Fruit fly (Drosophila melanogaster): ENCODE results near the gene CG15545.

The CG15545 gene

DNA sequence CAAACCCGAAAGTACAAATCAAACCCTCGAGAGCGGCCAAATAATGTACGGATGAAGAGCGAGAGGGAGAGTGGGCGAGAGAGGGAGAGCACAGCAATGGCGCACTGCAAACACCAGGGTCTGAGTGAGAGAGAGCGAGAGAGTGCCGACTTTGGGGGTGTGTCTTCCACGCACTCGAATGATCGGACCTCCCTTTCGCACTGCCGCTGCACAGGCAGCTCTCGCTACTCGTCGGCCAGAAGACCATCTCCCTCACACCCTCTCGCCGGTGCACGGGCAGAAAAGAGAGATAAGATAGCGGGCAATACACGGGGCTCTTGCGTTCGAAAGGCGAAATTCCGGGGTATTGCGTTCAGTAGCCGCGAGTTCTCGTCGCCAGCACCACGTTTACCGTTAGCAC is 40.3 kb upstream of the CG15545 start, which contains the start of gene Ptx1 (continued):
- TF ChIP-seq CG4854 (GFP tag; optimal IDR thresholded peaks at IDR 0.05) (no peak), cad (GFP tag; optimal IDR thresholded peaks at IDR 0.05) (peak; percentile 22), D19A (tag; optimal IDR thresholded peaks at IDR 0.05) (no peak), lbe (GFP tag; optimal IDR thresholded peaks at IDR 0.05) (no peak), CG33213 (GFP tag; optimal IDR thresholded peaks at IDR 0.05) (no peak), nau (GFP tag; optimal IDR thresholded peaks at IDR 0.05) (no peak), chif (GFP tag; optimal IDR thresholded peaks at IDR 0.05) (no peak), eyg (GFP tag; optimal IDR thresholded peaks at IDR 0.05) (no peak), lov (optimal IDR thresholded peaks at IDR 0.05) (no peak), lov (GFP tag; IDR thresholded peaks at IDR 0.05) (no peak), odd (GFP tag; optimal IDR thresholded peaks at IDR 0.05) (no peak), Nf-YB (GFP tag; optimal IDR thresholded peaks at IDR 0.05) (peak; percentile 98), Hey (tag; optimal IDR thresholded peaks at IDR 0.05) (no peak), CG14860 (GFP tag; IDR thresholded peaks at IDR 0.05; ENCODE audit: partially characterized antibody) (peak; percentile 40; the same call in 1 of the 3 replicates), CG12769 (tag; optimal IDR thresholded peaks at IDR 0.05) (no peak), zf30C (GFP tag; optimal IDR thresholded peaks at IDR 0.05) (peak; percentile 2), tll (GFP tag; optimal IDR thresholded peaks at IDR 0.05) (peak; percentile 42 to 89), gce (GFP tag; IDR thresholded peaks at IDR 0.05) (no peak), knrl (GFP tag; IDR thresholded peaks at IDR 0.05; ENCODE audit: partially characterized antibody) (peak; percentile 55; the same call in 2 of the 3 replicates), grau (tag; optimal IDR thresholded peaks at IDR 0.05) (peak; percentile 14), Usf (GFP tag; optimal IDR thresholded peaks at IDR 0.05) (no peak), zfh2 (GFP tag; optimal IDR thresholded peaks at IDR 0.05) (no peak), Gug (GFP tag; IDR thresholded peaks at IDR 0.05) (no peak), zen (tag; optimal IDR thresholded peaks at IDR 0.05) (peak; percentile 24), kni (GFP tag; optimal IDR thresholded peaks at IDR 0.05) (peak; percentile 5), ara (GFP tag; IDR thresholded peaks at IDR 0.05) (0 out of 2 replicates have a peak, but pooled peaks have one; percentile 43), ham (GFP tag; IDR thresholded peaks at IDR 0.05) (no peak), ftz-f1 (GFP tag; optimal IDR thresholded peaks at IDR 0.05) (peak; percentile 69), stc (GFP tag; IDR thresholded peaks at IDR 0.05) (0 out of 2 replicates have a peak, but pooled peaks have one; percentile 46), Bgb (GFP tag; IDR thresholded peaks at IDR 0.05; ENCODE audit: partially characterized antibody) (peak; percentile 55), crol (GFP tag; IDR thresholded peaks at IDR 0.05) (peak; percentile 93), cato (GFP tag; optimal IDR thresholded peaks at IDR 0.05; ENCODE audit: borderline replicate concordance) (no peak), mam (GFP tag; optimal IDR thresholded peaks at IDR 0.05) (no peak), nerfin-2 (GFP tag; IDR thresholded peaks at IDR 0.05; ENCODE audit: partially characterized antibody) (peak; percentile 50; the same call in 1 of the 2 replicates), grn (GFP tag; optimal IDR thresholded peaks at IDR 0.05) (peak; percentile 31), cg (GFP tag; optimal IDR thresholded peaks at IDR 0.05) (peak; percentile 58), CG7556 (GFP tag; optimal IDR thresholded peaks at IDR 0.05) (no peak), sens (GFP tag) (peak; percentile 63), Jarid2 (GFP tag; optimal IDR thresholded peaks at IDR 0.05) (peak; percentile 84), tin (GFP tag; optimal IDR thresholded peaks at IDR 0.05) (peak; percentile 2), CrebB (tag; optimal IDR thresholded peaks at IDR 0.05) (no peak), fd96Cb (tag; optimal IDR thresholded peaks at IDR 0.05) (no peak), wdn (GFP tag; IDR thresholded peaks at IDR 0.05) (no peak), Awh (GFP tag; IDR thresholded peaks at IDR 0.05) (no peak), sim (GFP tag; IDR thresholded peaks at IDR 0.05) (no peak), HmgD (GFP tag; optimal IDR thresholded peaks at IDR 0.05) (peak; percentile 61), zfh1 (GFP tag; IDR thresholded peaks at IDR 0.05) (peak; percentile 60; the same call in 2 of the 3 replicates), seq (GFP tag; IDR thresholded peaks at IDR 0.05) (peak; percentile 94)
